Worm (Caenorhabditis elegans) whole organism, L2 larva: ENCODE measurements around the gene lurp-1.

Experiments used
- C34F6.9 ChIP-seq: fragments of 150-350 bp; optimal IDR thresholded peaks from 2 replicates; lab custom pipeline; 2014; ENCODE audit warnings: missing biosample characterization, missing genetic modification characterization
- F13H6.1 ChIP-seq: sonication (generic microtip); optimal IDR thresholded peaks from 2 replicates; lab custom pipeline; 2016; ENCODE audit warnings: missing genetic modification characterization, missing compliant biosample characterization
- R02D3.7 ChIP-seq: fragments of 150-350 bp; optimal IDR thresholded peaks from 2 replicates; lab custom pipeline; 2014; ENCODE audit warnings: missing biosample characterization, missing genetic modification characterization
- Y55F3AM.14 ChIP-seq: fragments of 200-800 bp; sonication (Bioruptor generic); optimal IDR thresholded peaks from 2 replicates; lab custom pipeline; 2018; ENCODE audit warnings: mild to moderate bottlenecking, missing genetic modification characterization, missing compliant biosample characterization
- ZK546.5 ChIP-seq: sonication (generic microtip); optimal IDR thresholded peaks from 2 replicates; lab custom pipeline; 2017; ENCODE audit warnings: missing biosample characterization, missing genetic modification characterization
- alr-1 ChIP-seq: fragments of 150-350 bp; optimal IDR thresholded peaks from 2 replicates; lab custom pipeline; 2014; ENCODE audit warnings: missing biosample characterization, missing genetic modification characterization
- aly-2 ChIP-seq: fragments of 150-350 bp; optimal IDR thresholded peaks from 2 replicates; lab custom pipeline; 2014; ENCODE audit warnings: missing biosample characterization, missing genetic modification characterization
- ama-1 ChIP-seq: fragments of 150-350 bp; optimal IDR thresholded peaks from 2 replicates; lab custom pipeline; 2018; ENCODE audit warnings: inconsistent platforms
- blmp-1 ChIP-seq: sonication (generic microtip); optimal IDR thresholded peaks from 2 replicates; lab custom pipeline; 2017; ENCODE audit warnings: missing genetic modification characterization, mild to moderate bottlenecking, missing compliant biosample characterization, antibody characterized with exemption, moderate library complexity; ENCODE audit not compliant: insufficient read depth
- ceh-16 ChIP-seq: fragments of 150-350 bp; optimal IDR thresholded peaks from 2 replicates; lab custom pipeline; 2014; ENCODE audit warnings: missing biosample characterization, missing genetic modification characterization
- ceh-82 ChIP-seq: fragments of 150-350 bp; optimal IDR thresholded peaks from 2 replicates; lab custom pipeline; 2014; ENCODE audit warnings: missing biosample characterization, missing genetic modification characterization
- crh-2 ChIP-seq: sonication (generic microtip); optimal IDR thresholded peaks from 2 replicates; lab custom pipeline; 2017; ENCODE audit warnings: missing biosample characterization, missing genetic modification characterization
- dmd-4 ChIP-seq: sonication (generic microtip); optimal IDR thresholded peaks from 2 replicates; lab custom pipeline; 2017; ENCODE audit warnings: missing biosample characterization, missing genetic modification characterization
- egl-27 ChIP-seq: sonication (generic microtip); optimal IDR thresholded peaks from 3 replicates; lab custom pipeline; 2017; ENCODE audit warnings: missing biosample characterization, missing genetic modification reagents, missing genetic modification characterization
- elt-1 ChIP-seq: fragments of 150-350 bp; optimal IDR thresholded peaks from 2 replicates; lab custom pipeline; 2014; ENCODE audit warnings: missing biosample characterization, missing genetic modification characterization
- elt-3 ChIP-seq: sonication (generic microtip); optimal IDR thresholded peaks from 2 replicates; lab custom pipeline; 2017; ENCODE audit warnings: missing biosample characterization, missing genetic modification characterization
- fos-1 ChIP-seq: fragments of 150-350 bp; optimal IDR thresholded peaks from 2 replicates; lab custom pipeline; 2014; ENCODE audit warnings: missing biosample characterization, missing genetic modification characterization
- gmeb-1 ChIP-seq: fragments of 150-350 bp; optimal IDR thresholded peaks from 2 replicates; lab custom pipeline; 2014; ENCODE audit warnings: missing biosample characterization, missing genetic modification characterization
- lin-11 ChIP-seq: fragments of 150-350 bp; sonication (generic microtip); optimal IDR thresholded peaks from 2 replicates; lab custom pipeline; 2014; ENCODE audit warnings: missing biosample characterization, missing genetic modification characterization, inconsistent platforms, mixed read lengths
- lin-13 ChIP-seq: fragments of 150-350 bp; optimal IDR thresholded peaks from 2 replicates; lab custom pipeline; 2014; ENCODE audit warnings: missing biosample characterization, missing genetic modification reagents, missing genetic modification characterization
- lin-39 ChIP-seq: fragments of 150-350 bp; optimal IDR thresholded peaks from 2 replicates; lab custom pipeline; 2014; ENCODE audit warnings: missing biosample characterization, missing genetic modification reagents, missing genetic modification characterization
- lsy-2 ChIP-seq, 2 experiments: fragments of 150-350 bp in 1 of 2; sonication (generic microtip) in 1 of 2; optimal IDR thresholded peaks; 2 replicates each; lab custom pipeline; 2014 to 2017; ENCODE audit warnings: missing biosample characterization in 2 of 2, missing genetic modification characterization in 2 of 2
- mab-5 ChIP-seq: fragments of 150-350 bp; optimal IDR thresholded peaks from 2 replicates; lab custom pipeline; 2014; ENCODE audit warnings: missing biosample characterization, missing genetic modification characterization
- mbf-1 ChIP-seq: sonication (generic microtip); optimal IDR thresholded peaks from 2 replicates; lab custom pipeline; 2017; ENCODE audit warnings: missing biosample characterization, missing genetic modification characterization
- mdl-1 ChIP-seq, 2 experiments: fragments of 150-350 bp in 1 of 2; sonication (generic microtip) in 1 of 2; optimal IDR thresholded peaks; 2 replicates each; lab custom pipeline; 2017; ENCODE audit warnings: missing biosample characterization in 2 of 2, missing genetic modification characterization in 2 of 2
- nhr-10 ChIP-seq: sonication (generic microtip); optimal IDR thresholded peaks from 2 replicates; lab custom pipeline; 2017; ENCODE audit warnings: missing biosample characterization, missing genetic modification characterization
- nhr-11 ChIP-seq: fragments of 150-350 bp; optimal IDR thresholded peaks from 2 replicates; lab custom pipeline; 2014; ENCODE audit warnings: missing biosample characterization, missing genetic modification characterization
- nhr-12 ChIP-seq: fragments of 150-350 bp; optimal IDR thresholded peaks from 2 replicates; lab custom pipeline; 2014; ENCODE audit warnings: missing biosample characterization, missing genetic modification characterization
- nhr-129 ChIP-seq: fragments of 150-350 bp; optimal IDR thresholded peaks from 2 replicates; lab custom pipeline; 2014; ENCODE audit warnings: missing biosample characterization, missing genetic modification characterization
- nhr-21 ChIP-seq: fragments of 150-350 bp; optimal IDR thresholded peaks from 2 replicates; lab custom pipeline; 2014; ENCODE audit warnings: missing biosample characterization, missing genetic modification characterization
- nhr-23 ChIP-seq: fragments of 150-350 bp; optimal IDR thresholded peaks from 2 replicates; lab custom pipeline; 2014; ENCODE audit warnings: missing biosample characterization, missing genetic modification reagents, missing genetic modification characterization
- nhr-237 ChIP-seq: fragments of 150-350 bp; optimal IDR thresholded peaks from 2 replicates; lab custom pipeline; 2014; ENCODE audit warnings: missing biosample characterization, missing genetic modification characterization
- nhr-25 ChIP-seq: fragments of 150-350 bp; sonication (generic microtip); optimal IDR thresholded peaks from 3 replicates; lab custom pipeline; 2014; ENCODE audit warnings: missing biosample characterization, missing genetic modification characterization
- nhr-6 ChIP-seq: fragments of 150-350 bp; optimal IDR thresholded peaks from 2 replicates; lab custom pipeline; 2014; ENCODE audit warnings: missing biosample characterization, missing genetic modification characterization
- nhr-77 ChIP-seq: fragments of 150-350 bp; optimal IDR thresholded peaks from 2 replicates; lab custom pipeline; 2014; ENCODE audit warnings: missing biosample characterization, missing genetic modification characterization
- peb-1 ChIP-seq: fragments of 150-350 bp; optimal IDR thresholded peaks from 2 replicates; lab custom pipeline; 2014; ENCODE audit warnings: missing biosample characterization, missing genetic modification characterization
- sem-4 ChIP-seq: fragments of 150-350 bp; optimal IDR thresholded peaks from 2 replicates; lab custom pipeline; 2014; ENCODE audit warnings: missing biosample characterization, missing genetic modification reagents, missing genetic modification characterization
- skn-1 ChIP-seq: sonication (generic microtip); optimal IDR thresholded peaks from 2 replicates; lab custom pipeline; 2017; ENCODE audit warnings: missing biosample characterization, missing genetic modification characterization
- sma-3 ChIP-seq: sonication (generic microtip); optimal IDR thresholded peaks from 2 replicates; lab custom pipeline; 2016; ENCODE audit warnings: missing genetic modification reagents, missing genetic modification characterization, missing compliant biosample characterization
- sma-9 ChIP-seq, 2 experiments: fragments of 150-350 bp in 1 of 2; sonication (generic microtip) in 1 of 2; optimal IDR thresholded peaks; 2 replicates each; lab custom pipeline; 2014 to 2016; ENCODE audit warnings: missing genetic modification characterization in 2 of 2, mild to moderate bottlenecking in 1 of 2, missing biosample characterization in 1 of 2, missing compliant biosample characterization in 1 of 2, missing genetic modification reagents in 1 of 2, moderate library complexity in 1 of 2
- snpc-4 ChIP-seq: fragments of 150-350 bp; optimal IDR thresholded peaks from 2 replicates; lab custom pipeline; 2014; ENCODE audit warnings: missing biosample characterization, missing genetic modification characterization
- unc-39 ChIP-seq: fragments of 150-350 bp; optimal IDR thresholded peaks from 2 replicates; lab custom pipeline; 2014; ENCODE audit warnings: missing biosample characterization, missing genetic modification characterization
- unc-55 ChIP-seq: fragments of 150-350 bp; sonication (generic microtip); optimal IDR thresholded peaks from 3 replicates; lab custom pipeline; 2014; ENCODE audit warnings: missing biosample characterization, missing genetic modification reagents, missing genetic modification characterization
- unc-62 ChIP-seq: fragments of 150-350 bp; optimal IDR thresholded peaks from 2 replicates; lab custom pipeline; 2014; ENCODE audit warnings: missing biosample characterization, missing genetic modification reagents, missing genetic modification characterization
- zag-1 ChIP-seq: fragments of 150-350 bp; optimal IDR thresholded peaks from 2 replicates; lab custom pipeline; 2014; ENCODE audit warnings: missing biosample characterization, missing genetic modification characterization
- ztf-1 ChIP-seq: fragments of 200-800 bp; sonication (Bioruptor generic); conservative IDR thresholded peaks from 2 replicates; pipeline ENCODE4 v1.3.6; 2022; ENCODE audit warnings: missing genetic modification characterization, missing compliant biosample characterization
- ztf-11 ChIP-seq: sonication (generic microtip); optimal IDR thresholded peaks from 2 replicates; lab custom pipeline; 2017; ENCODE audit warnings: missing biosample characterization, missing genetic modification characterization
- ztf-4 ChIP-seq: fragments of 150-350 bp; optimal IDR thresholded peaks from 2 replicates; lab custom pipeline; 2014; ENCODE audit warnings: missing biosample characterization, missing genetic modification characterization

lurp-1 gene

ce11 chrII:10868670-10869246 lies 12.0 kb upstream of the lurp-1 start, which contains the start of the genes gmps-1 and cap-2:
gmps-1 (minus strand) TSS chrII:10868720.
cap-2 (plus strand) TSS chrII:10869196.
- TF ChIP-seq sma-3 (GFP tag; lab: Kevin White, UChicago) = peak; percentile 95
- no peak for TF ChIP-seq ztf-11 (tag; lab: Kevin White, UChicago)
- peak; percentile 99 for TF ChIP-seq unc-55 (GFP tag; lab: Kevin White, UChicago)
- peak; percentile 65 for TF ChIP-seq nhr-77 (tag; lab: Kevin White, UChicago)
- TF ChIP-seq lin-39 (tag; lab: Kevin White, UChicago) = peak; percentile 0
- TF ChIP-seq nhr-6 (tag; lab: Kevin White, UChicago) = peak; percentile 94
- peak; percentile 16 for TF ChIP-seq ama-1
- peak; percentile 95 for TF ChIP-seq R02D3.7 (tag; lab: Kevin White, UChicago)
- peak; percentile 87 for TF ChIP-seq nhr-129
- no peak for TF ChIP-seq nhr-23 (tag; lab: Kevin White, UChicago)
- peak; percentile 97 for TF ChIP-seq ceh-82 (tag; lab: Kevin White, UChicago)
- peak; percentile 76 for TF ChIP-seq ceh-16 (tag; lab: Kevin White, UChicago)
- peak; percentile 95 for TF ChIP-seq sem-4 (tag; lab: Kevin White, UChicago)
- TF ChIP-seq ZK546.5 (tag; lab: Kevin White, UChicago) = peak; percentile 78
- peak; percentile 79 for TF ChIP-seq snpc-4
- TF ChIP-seq aly-2 = peak; percentile 6
- peak; percentile 100 for TF ChIP-seq lsy-2 (tag; optimal IDR thresholded peaks at IDR 0.05; lab: Kevin White, UChicago)
- peak; percentile 87 for TF ChIP-seq unc-62 (GFP tag; lab: Kevin White, UChicago)
- peak; percentile 97 for TF ChIP-seq C34F6.9 (tag; lab: Kevin White, UChicago)
- no peak for TF ChIP-seq skn-1 (tag; lab: Kevin White, UChicago)
- TF ChIP-seq nhr-25 (tag; lab: Kevin White, UChicago) = peak; percentile 97
- no peak for TF ChIP-seq peb-1 (tag; lab: Kevin White, UChicago)
- TF ChIP-seq nhr-21 (tag; lab: Kevin White, UChicago) = peak; percentile 95
- peak; percentile 97 for TF ChIP-seq crh-2 (tag; lab: Kevin White, UChicago)
- peak; percentile 88 for TF ChIP-seq nhr-10
- peak; percentile 40 for TF ChIP-seq mbf-1
- peak; percentile 98 for TF ChIP-seq sma-9 (GFP tag; optimal IDR thresholded peaks at IDR 0.05; lab: Kevin White, UChicago)
- TF ChIP-seq sma-9 (tag; optimal IDR thresholded peaks at IDR 0.05; lab: Kevin White, UChicago) = no peak
- TF ChIP-seq ztf-4 (tag; lab: Kevin White, UChicago) = peak; percentile 96
- TF ChIP-seq dmd-4 = peak; percentile 57
- TF ChIP-seq lin-11 = peak; percentile 97
- peak; percentile 95 for TF ChIP-seq egl-27 (tag; lab: Kevin White, UChicago)
- no peak for TF ChIP-seq ztf-1
- TF ChIP-seq Y55F3AM.14 (GFP tag; lab: Kevin White, UChicago) = peak; percentile 71
- TF ChIP-seq mab-5 (tag; lab: Kevin White, UChicago) = peak; percentile 97
- peak; percentile 79 for TF ChIP-seq nhr-237 (tag; lab: Kevin White, UChicago)
- TF ChIP-seq unc-39 (tag; lab: Kevin White, UChicago) = no peak
- peak; percentile 97 for TF ChIP-seq F13H6.1
- no peak for TF ChIP-seq elt-1 (tag; lab: Kevin White, UChicago)
- TF ChIP-seq nhr-12 (tag; lab: Kevin White, UChicago) = peak; percentile 22
- peak; percentile 96 for TF ChIP-seq lin-13 (GFP tag; lab: Kevin White, UChicago)
- TF ChIP-seq alr-1 (tag; lab: Kevin White, UChicago) = no peak
- TF ChIP-seq mdl-1 (tag; optimal IDR thresholded peaks at IDR 0.05; lab: Kevin White, UChicago) = peak; percentile 52 to 79
- peak; percentile 51 for TF ChIP-seq blmp-1 (tag; lab: Kevin White, UChicago)
- TF ChIP-seq nhr-11 (tag; lab: Kevin White, UChicago) = no peak
- TF ChIP-seq zag-1 (tag; lab: Kevin White, UChicago) = peak; percentile 73
- TF ChIP-seq elt-3 (tag; lab: Kevin White, UChicago) = no peak
- peak; percentile 94 for TF ChIP-seq fos-1 (tag; lab: Kevin White, UChicago)
- peak; percentile 94 for TF ChIP-seq gmeb-1 (tag; lab: Kevin White, UChicago)
